Fruit fly (Drosophila melanogaster) Kc167 (cell line): ENCODE measurements around the gene CG34357.

Experiments
- Sin3A ChIP-seq: fragments of >200 bp; optimal IDR thresholded peaks from 2 replicates; lab custom pipeline; 2018; ENCODE audit warnings: missing external identifiers
- h ChIP-seq: fragments of >200 bp; optimal IDR thresholded peaks from 3 replicates; lab custom pipeline; 2018; ENCODE audit warnings: missing external identifiers
- insv ChIP-seq: fragments of >200 bp; optimal IDR thresholded peaks from 3 replicates; lab custom pipeline; 2018; ENCODE audit warnings: missing external identifiers

DNA sequence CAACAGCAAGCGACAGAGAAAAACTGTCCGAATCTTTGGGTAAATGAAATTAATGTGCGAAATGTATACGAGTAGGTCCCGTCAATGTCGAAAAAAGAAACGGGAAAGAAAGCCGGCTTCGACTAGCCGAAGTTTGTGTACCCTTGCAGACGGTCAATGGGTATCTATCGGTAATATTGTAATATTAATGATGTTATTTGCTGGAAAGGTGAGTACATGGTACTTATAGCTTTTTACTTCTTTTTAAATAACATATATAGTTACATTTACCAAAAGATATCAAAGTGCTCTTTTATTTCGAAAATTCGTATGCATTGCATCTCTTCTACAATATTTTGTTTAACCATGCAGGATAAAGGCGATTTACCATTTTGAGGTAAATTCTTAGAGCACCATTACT, 81.9 kb downstream of the CG34357 start:
- TF ChIP-seq Sin3A (no peak), insv (no peak), h (lab: Kevin White, UChicago) (no peak)
